Fruit fly (Drosophila melanogaster): Measurements from ENCODE around the gene CREG.

Gene CREG

dm6 chr3R:17391313-17391845 is 3.1 kb downstream of the CREG start, which contains the start of the genes Brf and sds22 (continued):
- TF ChIP-seq CG10321 (GFP tag; IDR thresholded peaks at IDR 0.05) (peak; percentile 61; the same call in 1 of the 2 replicates), bowl (GFP tag; IDR thresholded peaks at IDR 0.05) (peak; percentile 42; the same call in 1 of the 2 replicates), CG7372 (GFP tag; IDR thresholded peaks at IDR 0.05) (peak; percentile 92), CG6854 (GFP tag; optimal IDR thresholded peaks at IDR 0.05) (peak; percentile 67), CG7786 (GFP tag; optimal IDR thresholded peaks at IDR 0.05) (peak; percentile 95), Oaz (GFP tag; IDR thresholded peaks at IDR 0.05) (peak; percentile 84), lola (GFP tag; optimal IDR thresholded peaks at IDR 0.05) (peak in 1 of 3 experiments; percentile 97), CG9215 (GFP tag; IDR thresholded peaks at IDR 0.05) (peak; percentile 95), Trl (optimal IDR thresholded peaks at IDR 0.05) (no peak), Trl (GFP tag; optimal IDR thresholded peaks at IDR 0.05) (peak; percentile 96), dpn (GFP tag; optimal IDR thresholded peaks at IDR 0.05) (peak; percentile 97), sna (GFP tag; IDR thresholded peaks at IDR 0.05; ENCODE audit: partially characterized antibody) (peak; percentile 72; the same call in 1 of the 2 replicates), CG15269 (tag; optimal IDR thresholded peaks at IDR 0.05) (peak; percentile 95), trh (GFP tag; optimal IDR thresholded peaks at IDR 0.05) (peak; percentile 93), CG10654 (GFP tag; optimal IDR thresholded peaks at IDR 0.05) (peak; percentile 95), gcm (GFP tag; optimal IDR thresholded peaks at IDR 0.05) (peak; percentile 90), CG5953 (GFP tag; IDR thresholded peaks at IDR 0.05) (peak; percentile 27; the same call in 1 of the 2 replicates), tap (tag; optimal IDR thresholded peaks at IDR 0.05) (peak; percentile 89), CG17912 (GFP tag; optimal IDR thresholded peaks at IDR 0.05) (peak; percentile 77), CG11093 (GFP tag; IDR thresholded peaks at IDR 0.05) (peak; percentile 89), CG4282 (GFP tag; optimal IDR thresholded peaks at IDR 0.05) (peak; percentile 90), luna (GFP tag; optimal IDR thresholded peaks at IDR 0.05) (peak; percentile 93), Neu2 (GFP tag; optimal IDR thresholded peaks at IDR 0.05; ENCODE audit: borderline replicate concordance) (peak; percentile 90), NC2α (GFP tag; optimal IDR thresholded peaks at IDR 0.05) (peak; percentile 89), danr (GFP tag; IDR thresholded peaks at IDR 0.05) (peak; percentile 87), emc (GFP tag; optimal IDR thresholded peaks at IDR 0.05) (peak; percentile 91), tup (GFP tag; optimal IDR thresholded peaks at IDR 0.05) (peak; percentile 93), Rfx (GFP tag; IDR thresholded peaks at IDR 0.05) (peak; percentile 97), fd96Cb (tag; optimal IDR thresholded peaks at IDR 0.05) (peak; percentile 95), zen (tag; optimal IDR thresholded peaks at IDR 0.05) (peak; percentile 96), CG4854 (GFP tag; optimal IDR thresholded peaks at IDR 0.05) (peak; percentile 94), row (GFP tag; IDR thresholded peaks at IDR 0.05) (peak; percentile 98), sc (optimal IDR thresholded peaks at IDR 0.05) (no peak), sc (GFP tag; optimal IDR thresholded peaks at IDR 0.05) (peak; percentile 88), CG7963 (GFP tag; IDR thresholded peaks at IDR 0.05; ENCODE audit: partially characterized antibody) (0 out of 3 replicates have a peak, but pooled peaks have one; percentile 48), vfl (GFP tag; optimal IDR thresholded peaks at IDR 0.05) (peak; percentile 96), Sry-β (GFP tag; optimal IDR thresholded peaks at IDR 0.05) (peak; percentile 76), CTCF (GFP tag; optimal IDR thresholded peaks at IDR 0.05) (peak; percentile 46), gfzf (GFP tag; optimal IDR thresholded peaks at IDR 0.05) (peak; percentile 34), kni (GFP tag; optimal IDR thresholded peaks at IDR 0.05) (peak; percentile 74), Atf6 (GFP tag; IDR thresholded peaks at IDR 0.05) (peak; percentile 93), Antp (GFP tag; optimal IDR thresholded peaks at IDR 0.05) (peak; percentile 93), Oli (tag; optimal IDR thresholded peaks at IDR 0.05) (peak; percentile 92), CG34376 (GFP tag; optimal IDR thresholded peaks at IDR 0.05) (peak; percentile 93), cas (GFP tag; IDR thresholded peaks at IDR 0.05) (peak; percentile 67), CG8765 (GFP tag; IDR thresholded peaks at IDR 0.05) (peak; percentile 92), esg (GFP tag; conservative IDR thresholded peaks at IDR 0.05) (peak; percentile 91), CG10274 (GFP tag; optimal IDR thresholded peaks at IDR 0.05) (peak; percentile 81), CG31224 (GFP tag; IDR thresholded peaks at IDR 0.05) (peak; percentile 83), CG16779 (GFP tag; IDR thresholded peaks at IDR 0.05) (0 out of 2 replicates have a peak, but pooled peaks have one; percentile 47), HLHmδ (GFP tag; optimal IDR thresholded peaks at IDR 0.05) (no peak)
